Fruit fly (Drosophila melanogaster) whole organism, embryonic: Measurements from ENCODE around the gene CG15882.

Experiments used
- BtbVII ChIP-seq: fragments of 200-800 bp; sonication (Bioruptor generic); optimal IDR thresholded peaks from 3 replicates; lab custom pipeline; 2017; ENCODE audit warnings: missing biosample characterization, mild to moderate bottlenecking, missing genetic modification characterization
- CG11093 ChIP-seq: fragments of 200-800 bp; sonication (Bioruptor generic); IDR thresholded peaks from 3 replicates; pipeline ENCODE4 v1.3.6; 2022; ENCODE audit warnings: missing biosample characterization, missing genetic modification characterization
- CG11247 ChIP-seq: fragments of 200-800 bp; sonication (Bioruptor generic); IDR thresholded peaks from 2 replicates; pipeline ENCODE4 v1.3.6; 2022; ENCODE audit warnings: missing biosample characterization, missing genetic modification characterization
- CG11696 ChIP-seq: fragments of 200-800 bp; sonication (Bioruptor generic); IDR thresholded peaks from 2 replicates; pipeline ENCODE4 v1.3.6; 2022; ENCODE audit warnings: missing biosample characterization, missing genetic modification characterization
- CG14860 ChIP-seq: fragments of 200-800 bp; sonication (Bioruptor generic); IDR thresholded peaks from 3 replicates; pipeline ENCODE4 v1.3.6; 2022; ENCODE audit warnings: missing biosample characterization, missing genetic modification characterization; ENCODE audit not compliant: partially characterized antibody
- CG1602 ChIP-seq: fragments of 200-800 bp; sonication (Bioruptor generic); optimal IDR thresholded peaks from 3 replicates; lab custom pipeline; 2016; ENCODE audit warnings: missing biosample characterization, missing genetic modification characterization
- CG17328 ChIP-seq: fragments of 200-800 bp; sonication (Bioruptor generic); IDR thresholded peaks from 2 replicates; pipeline ENCODE4 v1.3.6; 2022; ENCODE audit warnings: missing biosample characterization, missing genetic modification characterization
- CG18476 ChIP-seq: fragments of 200-800 bp; sonication (Bioruptor generic); optimal IDR thresholded peaks from 2 replicates; lab custom pipeline; 2016; ENCODE audit warnings: missing biosample characterization, mild to moderate bottlenecking, missing genetic modification characterization
- CG2116 ChIP-seq: fragments of 200-800 bp; sonication (Bioruptor generic); optimal IDR thresholded peaks from 3 replicates; lab custom pipeline; 2018; ENCODE audit warnings: missing biosample characterization, mild to moderate bottlenecking, missing genetic modification characterization
- CG2202 ChIP-seq: fragments of 200-800 bp; sonication (Bioruptor generic); optimal IDR thresholded peaks from 2 replicates; lab custom pipeline; 2018; ENCODE audit warnings: missing biosample characterization, mild to moderate bottlenecking, missing genetic modification characterization
- CG2678 ChIP-seq: fragments of 200-800 bp; sonication (Bioruptor generic); optimal IDR thresholded peaks from 3 replicates; lab custom pipeline; 2019; ENCODE audit warnings: missing biosample characterization, mild to moderate bottlenecking, missing genetic modification characterization, moderate library complexity
- CG32767 ChIP-seq: fragments of 200-800 bp; sonication (Bioruptor generic); IDR thresholded peaks from 2 replicates; pipeline ENCODE4 v1.3.6; 2022; ENCODE audit warnings: missing biosample characterization, missing genetic modification characterization
- CG3281 ChIP-seq: fragments of 200-800 bp; sonication (Bioruptor generic); optimal IDR thresholded peaks from 3 replicates; lab custom pipeline; 2017; ENCODE audit warnings: missing biosample characterization, mild to moderate bottlenecking, missing genetic modification characterization
- CG33213 ChIP-seq: fragments of 200-800 bp; sonication (Bioruptor generic); optimal IDR thresholded peaks from 3 replicates; lab custom pipeline; 2016; ENCODE audit warnings: missing biosample characterization, missing genetic modification characterization
- CG34422 ChIP-seq: fragments of 200-800 bp; sonication (Bioruptor generic); IDR thresholded peaks from 3 replicates; pipeline ENCODE4 v1.3.6; 2022; ENCODE audit warnings: missing biosample characterization, missing genetic modification characterization
- CG4404 ChIP-seq: fragments of 200-800 bp; sonication (Bioruptor generic); IDR thresholded peaks from 2 replicates; pipeline ENCODE4 v1.3.6; 2022; ENCODE audit warnings: missing biosample characterization, missing genetic modification characterization
- CG4617 ChIP-seq: fragments of 200-800 bp; sonication (Bioruptor generic); optimal IDR thresholded peaks from 3 replicates; lab custom pipeline; 2016; ENCODE audit warnings: missing biosample characterization, missing genetic modification characterization, borderline replicate concordance
- CG4707 ChIP-seq: fragments of 200-800 bp; sonication (Bioruptor generic); optimal IDR thresholded peaks from 2 replicates; lab custom pipeline; 2018; ENCODE audit warnings: missing biosample characterization, mild to moderate bottlenecking, missing genetic modification characterization, moderate library complexity
- CG4730 ChIP-seq: fragments of 200-800 bp; sonication (Bioruptor generic); IDR thresholded peaks from 2 replicates; pipeline ENCODE4 v1.3.6; 2022; ENCODE audit warnings: missing biosample characterization, missing genetic modification characterization
- CG5180 ChIP-seq: fragments of 200-800 bp; sonication (Bioruptor generic); optimal IDR thresholded peaks from 3 replicates; lab custom pipeline; 2017; ENCODE audit warnings: missing biosample characterization, missing genetic modification characterization, mild to moderate bottlenecking, moderate library complexity, missing genetic modification reagents
- CG6175 ChIP-seq: fragments of 200-800 bp; sonication (Bioruptor generic); IDR thresholded peaks from 3 replicates; pipeline ENCODE4 v1.3.6; 2022; ENCODE audit warnings: missing biosample characterization, missing genetic modification characterization
- CG6654 ChIP-seq: fragments of 200-800 bp; sonication (Bioruptor generic); optimal IDR thresholded peaks from 2 replicates; lab custom pipeline; 2017; ENCODE audit warnings: missing biosample characterization, mild to moderate bottlenecking, missing genetic modification characterization
- CG8765 ChIP-seq: fragments of 200-800 bp; sonication (Bioruptor generic); IDR thresholded peaks from 2 replicates; pipeline ENCODE4 v1.3.6; 2022; ENCODE audit warnings: missing biosample characterization, missing genetic modification characterization
- Chrac-16 ChIP-seq: fragments of 200-800 bp; sonication (Bioruptor generic); optimal IDR thresholded peaks from 3 replicates; lab custom pipeline; 2016; ENCODE audit warnings: missing biosample characterization, missing genetic modification characterization
- CoRest ChIP-seq: fragments of 200-800 bp; sonication (Bioruptor generic); optimal IDR thresholded peaks from 3 replicates; lab custom pipeline; 2018; ENCODE audit warnings: missing biosample characterization, mild to moderate bottlenecking, missing genetic modification characterization, moderate library complexity
- Fer1 ChIP-seq: fragments of 200-800 bp; sonication (Bioruptor generic); optimal IDR thresholded peaks from 2 replicates; lab custom pipeline; 2017; ENCODE audit warnings: missing biosample characterization, mild to moderate bottlenecking, missing genetic modification characterization
- HLH54F ChIP-seq: fragments of 200-800 bp; sonication (Bioruptor generic); optimal IDR thresholded peaks from 3 replicates; lab custom pipeline; 2016; ENCODE audit warnings: missing biosample characterization, missing genetic modification characterization
- Hand ChIP-seq: fragments of 200-800 bp; sonication (Bioruptor generic); optimal IDR thresholded peaks from 2 replicates; lab custom pipeline; 2017; ENCODE audit warnings: mild to moderate bottlenecking, missing biosample characterization, missing genetic modification reagents, missing genetic modification characterization
- Lhr ChIP-seq: fragments of 200-800 bp; sonication (Bioruptor generic); optimal IDR thresholded peaks from 3 replicates; lab custom pipeline; 2017; ENCODE audit warnings: mild to moderate bottlenecking, missing biosample characterization, missing genetic modification reagents, missing genetic modification characterization
- Med ChIP-seq: fragments of 200-800 bp; sonication (Bioruptor generic); peaks from one replicate; lab custom pipeline; 2016; ENCODE audit warnings: missing biosample characterization, missing genetic modification characterization, mild to moderate bottlenecking, inconsistent platforms, moderate library complexity
- TFAM ChIP-seq: fragments of 200-800 bp; sonication (Bioruptor generic); optimal IDR thresholded peaks from 2 replicates; lab custom pipeline; 2017; ENCODE audit warnings: missing biosample characterization, missing genetic modification characterization, inconsistent platforms
- al ChIP-seq: fragments of 200-800 bp; sonication (Bioruptor generic); IDR thresholded peaks from 2 replicates; pipeline ENCODE4 v1.3.6; 2022; ENCODE audit warnings: missing biosample characterization, missing genetic modification characterization
- bbx ChIP-seq: fragments of 200-800 bp; sonication (Bioruptor generic); IDR thresholded peaks from 2 replicates; pipeline ENCODE4 v1.3.6; 2022; ENCODE audit warnings: missing biosample characterization, missing genetic modification characterization; ENCODE audit not compliant: partially characterized antibody
- bigmax ChIP-seq: fragments of 200-800 bp; sonication (Bioruptor generic); optimal IDR thresholded peaks from 2 replicates; lab custom pipeline; 2018; ENCODE audit warnings: missing biosample characterization, mild to moderate bottlenecking, missing genetic modification characterization
- chif ChIP-seq, 2 experiments: fragments of 200-800 bp; sonication (Bioruptor generic); optimal IDR thresholded peaks; 3 replicates each; lab custom pipeline; 2016; ENCODE audit warnings: missing biosample characterization in 2 of 2, missing genetic modification characterization in 2 of 2
- fd64A ChIP-seq: fragments of 200-800 bp; sonication (Bioruptor generic); optimal IDR thresholded peaks from 3 replicates; lab custom pipeline; 2018; ENCODE audit warnings: missing biosample characterization, mild to moderate bottlenecking, missing genetic modification characterization
- fru ChIP-seq: fragments of >200 bp; optimal IDR thresholded peaks from 2 replicates; lab custom pipeline; 2017
- gcm ChIP-seq: fragments of 200-800 bp; sonication (Bioruptor generic); optimal IDR thresholded peaks from 2 replicates; lab custom pipeline; 2019; ENCODE audit warnings: missing biosample characterization, mild to moderate bottlenecking, missing genetic modification characterization, moderate library complexity
- gem ChIP-seq: fragments of 200-800 bp; sonication (Bioruptor generic); optimal IDR thresholded peaks from 2 replicates; lab custom pipeline; 2019; ENCODE audit warnings: missing biosample characterization, mild to moderate bottlenecking, missing genetic modification characterization, moderate library complexity
- gfzf ChIP-seq: fragments of 200-800 bp; sonication (Bioruptor generic); optimal IDR thresholded peaks from 2 replicates; lab custom pipeline; 2016; ENCODE audit warnings: missing biosample characterization, mild to moderate bottlenecking, missing genetic modification characterization, moderate library complexity
- h ChIP-seq: fragments of >200 bp; optimal IDR thresholded peaks from 2 replicates; lab custom pipeline; 2017
- ind ChIP-seq: fragments of 200-800 bp; sonication (Bioruptor generic); optimal IDR thresholded peaks from 3 replicates; lab custom pipeline; 2016; ENCODE audit warnings: missing biosample characterization, missing genetic modification characterization
- org-1 ChIP-seq: fragments of 200-800 bp; sonication (Bioruptor generic); optimal IDR thresholded peaks from 2 replicates; lab custom pipeline; 2017; ENCODE audit warnings: missing biosample characterization, missing genetic modification characterization
- pfk ChIP-seq: fragments of 200-800 bp; sonication (Bioruptor generic); optimal IDR thresholded peaks from 2 replicates; lab custom pipeline; 2018; ENCODE audit warnings: missing biosample characterization, mild to moderate bottlenecking, missing genetic modification characterization, moderate library complexity
- run ChIP-seq: fragments of 200-800 bp; sonication (Bioruptor generic); optimal IDR thresholded peaks from 3 replicates; lab custom pipeline; 2018; ENCODE audit warnings: missing biosample characterization, mild to moderate bottlenecking, missing genetic modification characterization
- salm ChIP-seq: fragments of 200-800 bp; sonication (Bioruptor generic); optimal IDR thresholded peaks from 2 replicates; lab custom pipeline; 2018; ENCODE audit warnings: missing biosample characterization, mild to moderate bottlenecking, missing genetic modification characterization
- ssp ChIP-seq: fragments of 200-800 bp; sonication (Bioruptor generic); IDR thresholded peaks from 2 replicates; pipeline ENCODE4 v1.3.6; 2022; ENCODE audit warnings: missing biosample characterization, missing genetic modification characterization
- trh ChIP-seq: fragments of 200-800 bp; sonication (Bioruptor generic); optimal IDR thresholded peaks from 2 replicates; lab custom pipeline; 2016; ENCODE audit warnings: missing biosample characterization, missing genetic modification characterization
- tup ChIP-seq: fragments of 200-800 bp; sonication (Bioruptor generic); optimal IDR thresholded peaks from 2 replicates; lab custom pipeline; 2016; ENCODE audit warnings: missing biosample characterization, mild to moderate bottlenecking, missing genetic modification characterization, moderate library complexity
- vfl ChIP-seq: fragments of 200-800 bp; sonication (Bioruptor generic); optimal IDR thresholded peaks from 2 replicates; lab custom pipeline; 2016; ENCODE audit warnings: missing biosample characterization, missing genetic modification characterization
- vvl ChIP-seq: fragments of 200-800 bp; sonication (Bioruptor generic); IDR thresholded peaks from 2 replicates; pipeline ENCODE4 v1.3.6; 2022; ENCODE audit warnings: missing biosample characterization, missing genetic modification characterization
- zfh1 ChIP-seq: fragments of 200-800 bp; sonication (Bioruptor generic); IDR thresholded peaks from 3 replicates; pipeline ENCODE4 v1.3.6; 2022; ENCODE audit warnings: missing biosample characterization, missing genetic modification characterization

CG15882 gene

dm6 chrX:19146421-19146952 lies 22.3 kb upstream of the CG15882 start (continued):
- TF ChIP-seq zfh1 (GFP tag; lab: Robert Waterston, UW) = no peak
- TF ChIP-seq CG18476 = no peak
- no peak for TF ChIP-seq ssp (GFP tag; lab: Robert Waterston, UW)
- no peak for TF ChIP-seq run (tag; lab: Kevin White, UChicago)
- TF ChIP-seq CG1602 (GFP tag; lab: Kevin White, UChicago) = peak; percentile 17
- TF ChIP-seq chif (GFP tag; optimal IDR thresholded peaks at IDR 0.05; lab: Kevin White, UChicago) = peak; percentile 8 to 40
- no peak for TF ChIP-seq CG11093 (GFP tag; lab: Robert Waterston, UW)
- no peak for TF ChIP-seq salm (tag; lab: Kevin White, UChicago)
- peak; percentile 31 for TF ChIP-seq CG2678
- TF ChIP-seq CG34422 (GFP tag; lab: Robert Waterston, UW) = no peak
- peak; percentile 16 for TF ChIP-seq trh (GFP tag; lab: Kevin White, UChicago)
- TF ChIP-seq pfk (GFP tag; lab: Kevin White, UChicago) = no peak
- peak; percentile 6 for TF ChIP-seq CG5180 (GFP tag; lab: Kevin White, UChicago)
- no peak for TF ChIP-seq Hand (GFP tag; lab: Kevin White, UChicago)
- peak; percentile 32 for TF ChIP-seq Chrac-16 (GFP tag; lab: Kevin White, UChicago)
- TF ChIP-seq fd64A (GFP tag; lab: Kevin White, UChicago) = no peak
- no peak for TF ChIP-seq al (GFP tag; lab: Robert Waterston, UW)
- no peak for TF ChIP-seq CG6654
- no peak for TF ChIP-seq org-1 (GFP tag; lab: Kevin White, UChicago)
- TF ChIP-seq CG2202 = no peak
- no peak for TF ChIP-seq BtbVII
- TF ChIP-seq CG33213 (GFP tag; lab: Kevin White, UChicago) = no peak
- 0 out of 2 replicates have a peak, but pooled peaks have one; percentile 12 for TF ChIP-seq CG17328 (GFP tag; lab: Robert Waterston, UW)
- no peak for TF ChIP-seq TFAM
- no peak for TF ChIP-seq CG11247 (GFP tag; lab: Robert Waterston, UW)
- TF ChIP-seq ind (GFP tag; lab: Kevin White, UChicago) = peak; percentile 30
- peak; percentile 8 for TF ChIP-seq HLH54F (GFP tag; lab: Kevin White, UChicago)
- TF ChIP-seq bbx (GFP tag; lab: Robert Waterston, UW) = no peak
- peak; percentile 56 for TF ChIP-seq gem (tag; lab: Kevin White, UChicago)
- TF ChIP-seq CG4730 (GFP tag; lab: Robert Waterston, UW) = no peak
- 0 out of 2 replicates have a peak, but pooled peaks have one; percentile 24 for TF ChIP-seq vvl (GFP tag; lab: Robert Waterston, UW)
- TF ChIP-seq gfzf (GFP tag; lab: Kevin White, UChicago) = no peak
- TF ChIP-seq fru (lab: Kevin White, UChicago) = no peak
- TF ChIP-seq CG4707 (GFP tag; lab: Kevin White, UChicago) = no peak
- no peak for TF ChIP-seq Fer1 (GFP tag; lab: Kevin White, UChicago)
- TF ChIP-seq gcm = no peak
- no peak for TF ChIP-seq CG4617 (GFP tag; lab: Kevin White, UChicago)
- no peak for TF ChIP-seq h (lab: Kevin White, UChicago)
- TF ChIP-seq CG3281 = no peak
- TF ChIP-seq CG6175 (GFP tag; lab: Robert Waterston, UW) = peak; percentile 39; the same call in 1 of the 3 replicates
- TF ChIP-seq CG2116 = no peak
- TF ChIP-seq CG32767 (GFP tag; lab: Robert Waterston, UW) = no peak
- TF ChIP-seq CoRest = peak; percentile 17
- no peak for TF ChIP-seq tup
- no peak for TF ChIP-seq Lhr (GFP tag; lab: Kevin White, UChicago)
- TF ChIP-seq bigmax (GFP tag; lab: Kevin White, UChicago) = no peak
- peak; percentile 95 for TF ChIP-seq Med (GFP tag; lab: Kevin White, UChicago)
- TF ChIP-seq CG11696 (GFP tag; lab: Robert Waterston, UW) = no peak
- no peak for TF ChIP-seq vfl
- no peak for TF ChIP-seq CG8765
- TF ChIP-seq CG4404 (GFP tag; lab: Robert Waterston, UW) = no peak
- no peak for TF ChIP-seq CG14860 (GFP tag; lab: Robert Waterston, UW)
